Worm (Caenorhabditis elegans): ENCODE results near the gene srh-303.

Gene srh-303

DNA sequence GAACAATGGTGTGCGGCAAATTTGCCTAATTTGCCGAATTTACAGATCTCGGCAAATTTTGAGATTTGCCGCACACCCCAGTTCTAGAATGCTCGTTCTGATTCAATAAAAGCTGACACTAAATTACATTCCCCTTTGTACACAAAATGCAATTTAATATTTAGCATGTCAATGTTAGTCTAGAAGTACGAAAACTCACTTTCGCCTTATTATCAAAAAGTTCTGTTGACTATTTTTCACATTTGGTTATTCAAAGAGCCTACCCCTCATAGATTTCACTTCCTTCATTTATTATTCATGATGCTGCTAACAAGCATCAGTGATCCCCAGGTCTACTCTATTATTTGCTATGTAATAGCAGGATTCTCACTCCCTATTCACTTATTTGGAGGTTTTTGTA lies 12.9 kb upstream of the srh-303 start, which contains the start of gene srh-298:
Gene srh-298 (plus strand): TSS at position 301 of the 400 bp plus-strand sequence.
- TF ChIP-seq R02D3.7 (tag; optimal IDR thresholded peaks at IDR 0.05) = no peak
- no peak for TF ChIP-seq nhr-21 (tag; optimal IDR thresholded peaks at IDR 0.05)
- no peak for TF ChIP-seq alr-1 (tag; optimal IDR thresholded peaks at IDR 0.05)
- no peak for TF ChIP-seq nhr-25 (tag; optimal IDR thresholded peaks at IDR 0.05)
- no peak for TF ChIP-seq sma-3 (GFP tag; optimal IDR thresholded peaks at IDR 0.05)
- no peak for TF ChIP-seq nhr-12 (tag; optimal IDR thresholded peaks at IDR 0.05)
- TF ChIP-seq sem-4 (tag; optimal IDR thresholded peaks at IDR 0.05) = no peak
- TF ChIP-seq mab-5 (tag; optimal IDR thresholded peaks at IDR 0.05) = no peak
- no peak for TF ChIP-seq ztf-1 (GFP tag; conservative IDR thresholded peaks at IDR 0.05)
- TF ChIP-seq nhr-77 (tag; optimal IDR thresholded peaks at IDR 0.05) = no peak

DNA sequence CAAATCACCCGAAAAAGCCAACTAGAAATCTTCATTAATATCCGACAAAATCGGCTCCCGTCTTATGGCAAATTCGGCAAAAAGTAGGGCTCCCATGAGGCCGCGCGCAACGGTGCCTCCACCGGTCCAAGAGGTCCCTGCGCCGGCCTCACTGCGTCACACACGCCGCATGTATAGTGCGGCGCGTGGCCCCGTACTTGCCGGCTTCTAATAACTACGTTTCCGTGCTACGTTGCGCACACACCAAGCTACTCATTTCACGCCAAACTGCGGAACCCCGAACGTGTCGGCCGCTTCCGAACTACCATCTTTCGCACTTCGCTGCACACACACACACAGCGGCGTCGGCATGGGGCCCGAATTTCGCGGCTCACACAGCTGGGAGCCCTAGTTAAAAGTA lies 11.7 kb upstream of the srh-303 start:
- TF ChIP-seq mab-5 (tag; optimal IDR thresholded peaks at IDR 0.05) = no peak
- no peak for TF ChIP-seq egl-27 (tag; optimal IDR thresholded peaks at IDR 0.05)
- no peak for TF ChIP-seq peb-1 (tag; optimal IDR thresholded peaks at IDR 0.05)
- no peak for TF ChIP-seq nhr-23 (tag; optimal IDR thresholded peaks at IDR 0.05)
- no peak for TF ChIP-seq ceh-82 (tag; optimal IDR thresholded peaks at IDR 0.05)
- TF ChIP-seq ztf-4 (tag; optimal IDR thresholded peaks at IDR 0.05) = no peak
- no peak for TF ChIP-seq ztf-11 (tag; optimal IDR thresholded peaks at IDR 0.05)
- TF ChIP-seq R02D3.7 (tag; optimal IDR thresholded peaks at IDR 0.05) = no peak
- TF ChIP-seq lin-39 (tag; optimal IDR thresholded peaks at IDR 0.05) = no peak
- TF ChIP-seq crh-2 (tag; optimal IDR thresholded peaks at IDR 0.05) = no peak
- no peak for TF ChIP-seq nhr-77 (tag; optimal IDR thresholded peaks at IDR 0.05)
- TF ChIP-seq mbf-1 (tag; optimal IDR thresholded peaks at IDR 0.05) = no peak
- TF ChIP-seq dmd-4 (tag; optimal IDR thresholded peaks at IDR 0.05) = no peak
- TF ChIP-seq ZK546.5 (tag; optimal IDR thresholded peaks at IDR 0.05) = no peak
- no peak for TF ChIP-seq snpc-4 (tag; optimal IDR thresholded peaks at IDR 0.05)
- TF ChIP-seq lin-11 (tag; optimal IDR thresholded peaks at IDR 0.05) = no peak
- TF ChIP-seq ztf-1 (GFP tag; conservative IDR thresholded peaks at IDR 0.05) = no peak
- TF ChIP-seq alr-1 (tag; optimal IDR thresholded peaks at IDR 0.05) = no peak

DNA sequence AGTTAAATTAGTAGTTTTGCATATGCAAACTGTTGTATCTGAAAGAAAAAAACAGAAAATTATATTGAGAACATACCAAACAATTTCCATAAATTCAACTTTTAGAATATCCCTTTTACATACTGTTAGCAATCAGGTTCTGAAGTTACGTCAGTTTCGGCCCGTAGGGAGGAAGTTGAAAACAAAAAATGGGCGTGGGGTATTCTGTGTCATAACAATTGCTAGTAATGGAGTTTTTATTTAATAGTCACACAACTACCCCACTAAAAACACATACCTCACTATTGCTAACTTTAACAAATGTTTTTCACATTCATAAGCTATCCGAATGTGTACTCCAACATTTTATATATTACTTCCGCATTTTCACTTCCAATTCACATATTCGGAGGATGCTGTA lies 9.6 kb upstream of the srh-303 start, which contains the start of gene srh-300:
Gene srh-300 (plus strand): TSS at position 301 of the 400 bp plus-strand sequence.
- TF ChIP-seq blmp-1 (tag; optimal IDR thresholded peaks at IDR 0.05; ENCODE audit: insufficient read depth) (no peak), nhr-10 (tag; optimal IDR thresholded peaks at IDR 0.05) (no peak), fos-1 (tag; optimal IDR thresholded peaks at IDR 0.05) (no peak), nhr-21 (tag; optimal IDR thresholded peaks at IDR 0.05) (no peak), lsy-2 (tag; optimal IDR thresholded peaks at IDR 0.05) (no peak), mab-5 (tag; optimal IDR thresholded peaks at IDR 0.05) (no peak), sma-3 (GFP tag; optimal IDR thresholded peaks at IDR 0.05) (no peak), alr-1 (tag; optimal IDR thresholded peaks at IDR 0.05) (no peak), lin-13 (GFP tag; optimal IDR thresholded peaks at IDR 0.05) (no peak), lin-39 (tag; optimal IDR thresholded peaks at IDR 0.05) (no peak), R02D3.7 (tag; optimal IDR thresholded peaks at IDR 0.05) (no peak), Y55F3AM.14 (GFP tag; optimal IDR thresholded peaks at IDR 0.05) (no peak), snpc-4 (tag; optimal IDR thresholded peaks at IDR 0.05) (no peak), crh-2 (tag; optimal IDR thresholded peaks at IDR 0.05) (no peak), unc-39 (tag; optimal IDR thresholded peaks at IDR 0.05) (no peak), sma-9 (GFP tag; optimal IDR thresholded peaks at IDR 0.05) (no peak), sma-9 (tag; optimal IDR thresholded peaks at IDR 0.05) (no peak)

DNA sequence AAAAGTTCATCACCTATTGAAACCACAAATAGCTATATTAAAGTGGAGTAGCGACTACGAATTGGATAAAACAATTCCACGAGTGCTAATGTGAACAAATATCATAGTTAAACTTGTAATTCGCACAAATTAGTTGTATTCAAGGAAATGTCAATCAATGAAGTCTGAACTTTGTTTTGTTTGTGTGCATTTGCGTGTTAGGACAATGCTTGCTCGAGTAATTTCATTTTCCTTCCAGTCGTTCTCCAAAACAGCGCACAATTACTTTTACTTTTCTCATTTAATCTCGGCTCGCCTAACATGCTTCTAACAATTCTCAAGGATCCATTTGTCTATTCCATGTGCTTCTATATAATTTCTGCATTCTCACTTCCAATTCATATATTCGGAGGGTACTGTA lies 6.8 kb upstream of the srh-303 start, which contains the start of gene srh-301:
Gene srh-301 (plus strand): TSS at position 301 of the 400 bp plus-strand sequence.
- TF ChIP-seq ZK546.5 (tag; optimal IDR thresholded peaks at IDR 0.05) = no peak

DNA sequence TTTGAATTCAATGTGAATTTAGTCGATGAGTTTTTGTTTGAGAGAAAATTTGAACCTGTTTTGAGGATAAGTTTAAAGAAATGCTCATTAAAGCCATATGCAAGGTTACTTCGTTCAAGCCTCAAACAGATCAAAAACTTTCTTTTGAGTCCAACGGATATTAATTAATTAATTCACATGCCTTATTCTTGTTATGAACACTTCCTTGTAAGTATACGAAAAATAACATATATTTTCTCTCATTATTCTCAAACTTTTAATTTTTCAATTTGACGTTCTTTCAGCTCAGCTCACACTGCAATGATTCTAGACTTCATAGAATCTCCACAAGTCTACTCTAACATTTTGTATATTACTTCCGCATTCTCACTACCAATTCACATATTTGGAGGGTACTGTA lies 3.1 kb upstream of the srh-303 start, which contains the start of gene srh-304:
Gene srh-304 (plus strand): TSS at position 301 of the 400 bp plus-strand sequence.
- TF ChIP-seq nhr-129 (tag; optimal IDR thresholded peaks at IDR 0.05) (no peak), nhr-10 (tag; optimal IDR thresholded peaks at IDR 0.05) (no peak), sem-4 (tag; optimal IDR thresholded peaks at IDR 0.05) (no peak), ama-1 (optimal IDR thresholded peaks at IDR 0.05) (no peak), nhr-23 (tag; optimal IDR thresholded peaks at IDR 0.05) (no peak), alr-1 (tag; optimal IDR thresholded peaks at IDR 0.05) (no peak), unc-55 (GFP tag; optimal IDR thresholded peaks at IDR 0.05) (no peak), unc-39 (tag; optimal IDR thresholded peaks at IDR 0.05) (no peak), ceh-16 (tag; optimal IDR thresholded peaks at IDR 0.05) (no peak), skn-1 (tag; optimal IDR thresholded peaks at IDR 0.05) (no peak), sma-9 (GFP tag; optimal IDR thresholded peaks at IDR 0.05) (no peak), sma-9 (tag; optimal IDR thresholded peaks at IDR 0.05) (no peak)
